Fruit fly (Drosophila melanogaster): ENCODE measurements around the gene park.
A peak's percentile ranks its signal among the peaks of the same experiment; 100 is the strongest.

Gene park

DNA sequence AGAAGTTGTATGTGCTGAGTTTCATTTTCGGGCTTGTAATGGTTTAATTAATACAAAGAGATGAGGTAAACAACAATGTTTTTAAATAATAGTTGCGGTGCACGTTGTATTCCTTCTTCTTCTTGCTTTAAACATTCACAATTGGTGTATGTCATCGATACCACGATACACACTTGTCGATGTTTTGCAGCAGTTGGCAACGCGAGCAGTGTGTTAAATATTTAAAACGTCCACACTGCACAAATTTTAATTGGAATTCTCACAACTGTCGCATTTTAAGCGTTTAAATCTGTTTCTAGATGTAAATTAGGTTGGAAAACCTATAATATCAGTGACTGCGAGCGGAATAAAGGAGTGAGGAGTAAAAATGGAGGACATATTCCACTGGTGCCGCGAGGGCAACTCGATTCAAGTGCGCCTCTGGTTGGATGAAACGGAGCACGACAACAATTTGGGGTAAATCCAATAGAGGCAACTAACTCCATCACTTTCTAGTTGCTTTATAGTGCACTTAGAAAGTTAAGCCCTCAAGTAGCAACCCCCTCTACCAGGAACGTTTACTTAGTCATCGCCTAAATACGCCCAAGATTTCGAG, 20.1 kb upstream of the park start, which contains the start of the genes Trmt112 and Ilk:
Trmt112 (minus strand) TSS at position 143 of the 595 bp plus-strand sequence.
Ilk (plus strand) TSS at position 205 of the 595 bp plus-strand sequence.
- no peak for TF ChIP-seq CG17801 (GFP tag; optimal IDR thresholded peaks at IDR 0.05; ENCODE audit: partially characterized antibody)

DNA sequence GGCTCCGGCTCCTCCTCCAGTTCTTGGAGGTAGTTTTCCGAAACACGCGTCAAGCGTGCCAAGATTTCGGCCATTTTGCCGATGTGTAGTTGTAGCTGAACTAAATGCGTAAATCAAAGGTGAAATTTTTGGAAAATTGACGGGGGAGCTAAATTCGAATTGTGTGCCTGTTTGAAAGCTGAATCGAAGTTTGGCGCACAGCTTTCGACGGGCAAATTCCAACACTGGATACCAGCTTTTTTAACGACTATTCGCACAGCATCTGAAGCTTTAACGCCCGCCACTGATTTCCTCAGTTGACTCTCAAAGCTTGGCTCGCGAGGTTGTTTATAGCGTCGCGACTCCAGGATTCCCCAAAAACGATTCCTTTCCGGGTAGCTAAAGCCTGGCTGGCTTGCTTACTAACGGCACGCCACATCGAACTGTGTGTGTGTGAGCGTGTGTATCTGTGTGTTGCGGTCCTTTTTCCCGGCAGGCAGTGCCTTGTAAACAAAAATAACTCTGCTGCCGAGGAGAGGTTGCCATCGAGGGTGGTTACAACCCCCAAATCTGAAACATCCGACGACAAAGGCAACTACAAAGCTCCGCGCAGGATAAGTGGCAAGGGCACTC, 13.4 kb upstream of the park start, which contains the start of the genes CG10510 and CG10508:
CG10510 (minus strand) TSS at position 164 of the 612 bp plus-strand sequence.
CG10508 (plus strand) TSS at position 295 of the 612 bp plus-strand sequence.
- no peak for TF ChIP-seq CG17801 (GFP tag; optimal IDR thresholded peaks at IDR 0.05; ENCODE audit: partially characterized antibody)

DNA sequence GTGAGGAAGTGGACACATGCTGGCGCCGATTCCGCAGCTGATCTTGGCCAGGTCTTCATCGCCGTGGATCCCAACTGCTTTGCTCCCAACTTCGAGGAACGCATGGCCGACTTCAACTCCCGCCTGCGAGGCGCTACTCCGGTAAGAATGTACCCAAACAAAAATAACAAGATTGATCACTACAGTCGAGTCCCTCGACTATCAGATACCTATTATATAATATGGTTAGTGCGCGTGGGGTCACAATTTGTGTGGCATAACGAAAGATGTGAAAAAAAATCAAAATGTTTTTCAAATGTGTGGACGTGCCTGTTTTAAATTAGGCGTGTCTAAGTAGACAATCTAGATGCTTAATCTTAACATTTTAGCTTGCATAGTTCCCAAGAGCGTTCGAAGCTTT, 9.8 kb upstream of the park start:
- TF ChIP-seq CG17801 (GFP tag; optimal IDR thresholded peaks at IDR 0.05; ENCODE audit: partially characterized antibody): no peak

DNA sequence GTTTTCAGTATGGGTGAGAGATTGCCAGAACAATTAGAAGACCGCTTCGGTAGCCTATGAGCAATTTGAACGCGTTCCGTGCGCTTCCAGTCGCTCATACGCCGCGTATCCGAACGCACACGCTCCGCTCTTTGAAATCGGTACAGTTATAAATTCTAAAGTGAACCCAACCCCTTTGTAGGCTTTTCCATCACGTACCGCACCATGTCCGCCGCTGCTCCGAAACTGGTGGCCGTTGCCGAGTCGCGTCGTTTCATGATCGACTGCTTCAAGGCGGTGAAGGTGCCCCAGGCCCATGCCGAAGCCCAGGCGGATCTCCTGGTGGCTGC, 8.8 kb upstream of the park start:
- no peak for TF ChIP-seq CG17801 (GFP tag; optimal IDR thresholded peaks at IDR 0.05; ENCODE audit: partially characterized antibody)

DNA sequence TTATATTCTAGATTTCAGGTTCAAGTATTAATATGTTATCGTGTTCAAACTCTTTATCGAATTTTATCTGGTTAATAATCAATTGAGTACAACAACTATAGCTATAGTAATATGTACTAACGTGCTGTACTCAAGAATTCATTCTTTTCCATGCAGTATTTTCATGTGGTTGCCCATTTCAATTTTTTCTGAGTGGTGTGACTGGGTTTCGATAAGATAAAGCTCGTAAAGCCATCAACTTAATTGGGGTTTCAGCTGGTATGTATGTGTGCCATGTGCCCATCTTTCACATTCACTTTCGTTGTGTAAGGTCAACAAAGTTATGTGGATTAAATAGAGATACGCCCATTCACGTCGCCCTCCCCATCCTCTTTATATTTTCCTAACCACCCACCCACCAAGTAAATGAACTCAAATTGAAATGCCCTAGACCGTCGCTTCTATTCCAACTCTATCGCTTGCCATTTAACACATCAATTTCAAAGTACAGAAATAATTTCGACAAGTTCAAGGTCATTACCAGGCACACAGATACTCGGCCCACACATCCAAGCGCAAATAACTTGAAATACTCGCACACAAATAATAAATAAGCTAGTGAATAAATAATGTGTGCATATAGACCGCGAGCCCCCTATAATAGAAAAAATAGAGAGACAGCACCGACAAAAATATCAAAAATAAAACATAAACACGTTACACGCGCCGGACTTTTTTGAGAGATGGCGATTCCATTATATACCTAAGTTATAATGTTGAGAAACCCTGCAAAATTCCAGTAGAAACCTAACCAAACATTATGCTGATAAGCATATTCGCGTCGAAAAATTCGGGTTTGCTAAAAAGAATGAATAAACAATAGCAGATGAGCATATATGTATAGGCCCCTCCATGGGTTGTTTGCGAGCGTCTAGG, 8.2 kb upstream of the park start:
- TF ChIP-seq CG17801 (GFP tag; optimal IDR thresholded peaks at IDR 0.05; ENCODE audit: partially characterized antibody): no peak

DNA sequence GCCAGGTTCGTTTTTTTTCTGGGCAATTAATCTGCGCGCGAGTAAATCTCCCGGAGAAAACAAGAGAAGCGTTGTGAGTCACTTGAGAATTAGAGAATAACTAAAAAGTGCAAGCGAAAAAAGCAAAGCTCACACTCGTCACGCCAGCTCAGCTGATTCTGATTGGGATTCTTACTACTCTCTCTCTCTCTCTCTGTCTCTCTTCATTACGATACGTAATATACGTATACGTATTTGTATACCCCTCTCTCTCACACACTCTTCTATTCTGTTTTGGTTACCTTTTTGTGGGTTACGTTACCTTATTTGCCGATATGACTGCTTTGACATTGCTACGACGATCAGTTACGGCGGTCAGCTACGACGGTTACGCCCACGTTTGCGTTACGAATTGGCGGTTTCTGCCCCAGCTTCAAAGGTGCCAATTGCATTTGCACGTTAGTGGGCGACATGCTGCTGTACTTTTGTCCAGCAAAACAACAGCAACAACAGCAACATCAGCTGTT, 6.2 kb upstream of the park start, which contains the start of the genes Targ1, CG10512 and Targ2:
Targ1 (minus strand) TSS at position 106 of the 506 bp plus-strand sequence.
CG10512 (plus strand) TSS at position 144 of the 506 bp plus-strand sequence.
Targ2 (minus strand) TSS at position 456 of the 506 bp plus-strand sequence.
- TF ChIP-seq CG17801 (GFP tag; optimal IDR thresholded peaks at IDR 0.05; ENCODE audit: partially characterized antibody): peak; percentile 75

DNA sequence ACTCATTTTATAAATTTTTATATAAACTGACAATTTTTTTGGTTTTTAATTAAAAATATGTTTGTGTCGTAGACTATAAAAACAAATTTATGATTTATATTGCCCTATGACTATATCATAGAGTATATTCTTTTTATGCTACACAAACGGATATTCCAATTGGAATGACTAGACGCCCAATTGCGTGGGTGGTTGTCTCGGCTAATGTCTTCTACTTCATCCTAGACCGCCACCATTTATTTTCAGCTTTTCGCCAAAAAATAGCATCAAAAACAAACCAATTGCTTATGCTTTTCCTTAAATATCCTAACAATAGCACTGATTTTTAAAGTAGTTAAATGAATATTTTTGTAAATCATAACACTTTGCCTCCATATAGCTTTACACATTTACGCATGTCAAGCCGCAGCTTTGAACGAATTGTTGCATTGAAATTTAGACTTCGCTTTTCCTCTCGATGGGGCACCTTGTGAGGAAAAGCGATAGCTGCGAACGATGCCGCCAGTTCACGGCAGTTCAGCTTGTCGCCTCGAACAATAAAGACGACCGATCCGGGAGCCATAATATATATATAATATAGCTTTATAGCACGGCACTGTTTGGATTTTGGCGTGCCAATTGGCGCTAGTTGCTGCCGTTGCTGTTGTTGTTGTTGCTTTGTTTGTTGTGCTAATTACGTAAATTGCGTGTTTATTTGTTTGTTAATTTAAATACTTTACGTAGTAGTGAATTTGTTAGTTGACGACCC, 5.5 kb upstream of the park start:
- no peak for TF ChIP-seq CG17801 (GFP tag; optimal IDR thresholded peaks at IDR 0.05; ENCODE audit: partially characterized antibody)

DNA sequence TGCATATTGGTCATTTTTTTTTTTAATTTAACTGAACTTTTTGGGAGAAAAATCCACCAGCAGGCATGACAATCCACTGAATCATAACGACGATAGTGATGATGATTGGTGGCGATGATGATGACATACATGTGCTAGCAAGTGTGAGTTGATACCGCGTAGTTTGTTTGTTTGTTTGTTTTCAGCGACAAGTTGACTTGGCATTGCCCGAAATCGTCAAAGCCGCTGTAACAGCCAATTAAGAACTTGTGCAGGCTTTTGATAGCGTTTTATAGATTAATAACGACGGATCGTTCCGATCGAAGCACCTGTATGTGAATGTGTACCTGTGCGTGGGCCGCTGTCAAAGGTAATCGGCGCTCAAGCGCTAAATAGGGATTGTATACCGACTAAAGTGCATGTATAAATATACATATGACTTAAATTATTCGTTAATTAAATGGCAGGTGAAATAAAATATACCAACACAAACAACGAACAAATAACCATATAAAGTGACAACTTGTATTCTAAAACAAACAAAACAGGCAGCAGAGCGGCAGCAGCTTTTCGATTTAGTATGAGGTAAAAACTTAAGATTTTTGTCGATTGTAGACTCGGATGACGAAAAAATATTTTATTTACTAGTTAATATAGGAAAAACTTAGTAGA, 4.7 kb upstream of the park start:
- TF ChIP-seq CG17801 (GFP tag; optimal IDR thresholded peaks at IDR 0.05; ENCODE audit: partially characterized antibody): no peak

DNA sequence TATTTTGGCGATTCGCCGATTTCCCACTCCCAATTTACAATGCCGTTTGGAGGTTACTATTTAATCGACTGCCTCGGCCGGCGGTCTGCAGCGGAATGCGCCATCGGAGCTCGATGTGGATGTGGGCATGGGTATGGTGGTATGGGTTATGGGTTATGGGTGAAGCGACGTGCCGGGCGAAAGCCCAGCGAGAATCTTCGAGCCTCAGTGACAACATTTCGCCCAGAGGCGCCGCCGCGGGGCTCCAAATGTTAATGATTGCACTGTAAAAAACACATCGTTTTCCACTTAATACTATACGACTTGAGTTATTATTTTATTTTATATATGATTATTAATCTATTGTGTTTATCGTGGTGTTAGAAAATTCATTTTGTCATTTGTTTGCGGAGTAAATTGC, 3.9 kb upstream of the park start:
- peak; percentile 29 for TF ChIP-seq CG17801 (GFP tag; optimal IDR thresholded peaks at IDR 0.05; ENCODE audit: partially characterized antibody)

DNA sequence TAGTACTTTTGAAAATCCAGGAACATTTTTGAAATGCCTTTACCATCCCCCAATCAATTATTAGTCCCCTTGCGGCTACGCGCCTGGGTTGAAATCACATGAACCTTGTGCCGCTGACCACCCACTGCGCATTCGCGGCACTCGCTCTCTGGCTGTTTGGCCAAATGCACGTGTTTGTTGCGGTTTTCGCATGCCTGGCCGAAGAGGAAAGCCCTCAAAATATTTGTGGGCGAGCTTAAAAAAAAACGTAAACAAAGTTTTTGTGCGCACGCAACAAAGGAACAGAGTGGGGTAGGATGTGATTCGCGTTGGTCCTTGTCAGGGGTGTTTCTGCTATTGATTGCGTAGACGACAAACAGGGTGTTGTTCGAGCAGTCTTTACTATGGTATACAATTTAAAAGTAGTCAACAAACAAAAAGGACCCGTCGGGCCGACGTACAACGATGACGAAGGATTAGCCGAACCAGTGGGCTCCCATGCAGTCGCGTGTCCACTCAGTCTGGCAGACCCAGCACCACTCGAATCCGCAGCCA, 2.2 kb downstream of the park start:
- no peak for TF ChIP-seq CG17801 (GFP tag; optimal IDR thresholded peaks at IDR 0.05; ENCODE audit: partially characterized antibody)

DNA sequence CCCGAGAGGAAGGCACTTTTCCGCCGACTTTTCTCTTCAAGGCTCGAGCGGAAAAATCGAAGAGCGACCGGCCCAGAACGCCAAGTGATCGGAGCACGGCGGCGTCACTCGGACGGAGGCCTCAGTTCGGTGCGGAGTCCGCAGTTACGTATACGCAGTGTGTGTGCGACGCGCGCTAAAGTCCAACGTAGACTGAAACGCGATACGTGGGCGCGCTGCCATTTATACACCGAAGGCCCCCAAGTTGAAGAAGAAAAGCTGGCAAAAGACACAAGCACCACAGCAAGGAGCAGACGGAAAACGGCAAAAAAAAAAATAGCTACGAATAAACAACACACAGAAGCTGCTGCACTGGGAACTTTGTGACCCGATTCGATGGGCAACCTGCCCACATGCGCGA, 3.5 kb downstream of the park start, which contains the start of gene CG42337:
CG42337 (minus strand) TSS at position 194 of the 400 bp plus-strand sequence.
- TF ChIP-seq CG17801 (GFP tag; optimal IDR thresholded peaks at IDR 0.05; ENCODE audit: partially characterized antibody): no peak

DNA sequence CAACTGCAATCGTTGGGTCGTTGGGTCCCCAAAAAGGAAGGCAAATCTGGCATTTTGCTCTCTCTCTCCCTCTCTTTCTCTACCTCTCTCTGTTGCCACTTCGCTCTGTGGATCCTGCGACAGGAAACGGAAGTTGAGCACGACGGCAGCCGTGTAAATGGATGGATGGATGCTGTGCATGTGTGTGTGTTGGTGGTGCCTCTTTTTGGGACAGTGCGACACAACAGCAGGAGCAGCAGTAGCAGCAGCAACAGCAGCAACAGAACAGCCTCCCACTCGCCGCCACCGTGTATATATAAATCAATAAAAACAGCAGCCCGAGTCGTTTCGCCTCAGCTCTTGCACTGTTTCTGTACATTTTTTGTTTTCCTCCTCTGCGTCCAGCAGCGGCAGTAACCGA, 4.6 kb downstream of the park start:
- no peak for TF ChIP-seq CG17801 (GFP tag; optimal IDR thresholded peaks at IDR 0.05; ENCODE audit: partially characterized antibody)

DNA sequence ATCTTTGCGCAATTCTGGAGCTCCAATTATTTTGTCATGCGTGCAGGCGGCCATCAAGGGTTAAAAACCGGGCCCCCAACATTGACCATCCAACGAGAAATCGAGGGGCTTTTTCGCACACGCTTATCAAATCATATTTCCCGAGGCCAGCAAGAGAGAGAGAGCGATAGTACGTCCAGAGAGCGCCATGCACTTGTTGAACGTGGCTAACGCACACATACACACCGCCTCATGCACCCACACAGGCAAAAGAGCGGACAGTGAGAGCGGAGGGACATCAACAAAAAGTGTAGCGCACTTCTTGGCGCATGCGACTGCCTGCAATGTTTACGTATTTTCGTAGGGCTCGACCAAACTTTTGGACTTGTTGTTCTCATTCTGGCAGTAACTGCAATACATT, 10.2 kb downstream of the park start:
- no peak for TF ChIP-seq CG17801 (GFP tag; optimal IDR thresholded peaks at IDR 0.05; ENCODE audit: partially characterized antibody)

DNA sequence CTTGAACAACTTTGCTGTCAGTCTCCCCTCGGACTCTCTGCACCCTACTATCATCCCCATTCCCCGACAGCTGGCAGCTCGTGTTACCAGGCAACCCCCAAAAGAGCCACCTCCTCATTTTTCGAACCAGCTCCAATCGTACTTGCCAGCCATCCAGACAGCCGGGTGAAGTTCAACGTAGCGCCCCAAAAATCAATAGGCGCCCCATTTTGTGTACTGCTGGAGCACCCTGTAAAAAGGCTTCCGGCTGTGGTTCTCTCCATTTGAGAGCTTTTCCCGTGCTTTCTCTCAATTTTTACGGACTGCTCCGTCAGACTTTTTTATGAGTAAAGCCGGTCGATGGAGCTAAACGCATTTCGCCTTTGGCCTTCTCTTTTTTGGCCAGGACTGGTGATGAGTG, 11.0 kb downstream of the park start:
- no peak for TF ChIP-seq CG17801 (GFP tag; optimal IDR thresholded peaks at IDR 0.05; ENCODE audit: partially characterized antibody)
